Fruit fly (Drosophila melanogaster): Measurements from ENCODE around the gene CG6153.

The CG6153 gene

DNA sequence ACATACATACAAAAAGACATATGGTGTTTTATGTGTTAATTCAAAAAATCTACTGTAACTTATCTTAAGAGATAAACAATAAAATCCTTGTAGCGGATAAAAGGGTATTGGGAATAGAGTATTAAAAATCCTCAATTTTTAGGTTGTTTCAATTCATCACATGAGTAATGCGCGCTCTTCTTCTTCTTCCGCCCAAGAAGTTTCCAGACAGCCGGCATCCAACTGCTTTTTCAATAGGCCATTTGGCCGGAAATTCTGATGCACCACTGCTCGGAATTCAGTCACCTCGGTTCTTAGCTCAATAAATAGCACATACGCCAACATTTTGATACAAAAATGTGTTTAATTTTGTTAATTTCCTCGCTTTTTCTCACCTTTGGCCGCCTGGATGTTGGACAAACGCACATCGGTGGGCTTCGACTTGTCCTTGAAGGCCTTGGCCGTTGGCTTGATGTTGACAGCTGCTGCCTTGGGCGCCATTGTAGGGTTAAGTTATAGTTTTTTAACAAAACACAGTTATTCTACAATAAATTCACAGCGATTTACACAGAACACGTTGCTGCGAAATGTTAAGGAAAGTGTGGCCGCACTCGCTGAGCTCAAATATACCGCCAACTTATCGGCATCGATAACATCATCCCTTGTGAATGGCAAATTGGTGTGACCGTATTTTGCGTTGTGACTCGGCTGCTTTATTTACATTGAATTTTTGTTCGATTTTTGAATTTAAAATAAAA, at the start of gene CG6153, which contains the start of gene CCT4:
CG6153 (plus strand) TSS at position 651 of the 737 bp plus-strand sequence.
CCT4 (minus strand) TSS at position 592 of the 737 bp plus-strand sequence.
- TF ChIP-seq CG17801 (GFP tag; optimal IDR thresholded peaks at IDR 0.05; ENCODE audit: partially characterized antibody) = no peak

DNA sequence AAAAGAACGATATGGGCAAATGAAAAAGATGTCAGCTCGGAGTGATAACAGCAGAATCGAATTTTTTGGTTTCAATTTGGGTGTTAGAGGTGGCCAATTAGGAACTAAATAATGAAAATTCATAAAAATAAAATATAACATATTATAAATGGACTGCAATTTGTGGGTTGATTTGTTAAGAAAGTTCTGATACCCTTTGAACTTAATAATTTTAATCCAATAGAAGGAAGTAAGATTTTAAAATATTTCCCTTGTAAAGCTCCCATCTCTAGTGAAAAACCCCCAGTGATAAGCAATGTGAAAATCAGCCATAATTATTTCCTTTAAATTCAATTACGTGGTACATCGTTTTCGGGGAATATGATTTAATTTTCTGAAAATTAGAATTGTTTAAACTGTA, 48.5 kb upstream of the CG6153 start:
- no peak for TF ChIP-seq CG17801 (GFP tag; optimal IDR thresholded peaks at IDR 0.05; ENCODE audit: partially characterized antibody)

DNA sequence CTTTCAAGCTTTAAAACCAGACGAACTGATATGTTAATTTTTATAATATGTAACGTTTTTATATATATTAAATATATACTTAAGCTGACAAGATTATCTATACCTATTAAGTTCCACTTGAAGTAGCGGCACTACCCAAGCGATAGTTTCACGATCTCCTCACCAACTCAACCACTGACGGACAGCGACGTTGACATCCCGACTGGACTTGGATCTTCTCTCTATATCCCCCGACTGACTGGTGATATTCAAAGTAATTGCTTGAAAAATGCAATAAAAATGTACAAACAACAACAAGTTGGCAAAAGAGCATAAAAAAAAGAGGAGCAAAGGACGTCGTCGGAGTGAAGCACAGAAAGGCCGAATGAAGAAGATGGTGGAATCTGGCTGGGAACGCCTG, 46.5 kb upstream of the CG6153 start, which contains the start of gene Ref2:
Ref2 (minus strand) TSS at position 101 of the 400 bp plus-strand sequence.
- no peak for TF ChIP-seq CG17801 (GFP tag; optimal IDR thresholded peaks at IDR 0.05; ENCODE audit: partially characterized antibody)

DNA sequence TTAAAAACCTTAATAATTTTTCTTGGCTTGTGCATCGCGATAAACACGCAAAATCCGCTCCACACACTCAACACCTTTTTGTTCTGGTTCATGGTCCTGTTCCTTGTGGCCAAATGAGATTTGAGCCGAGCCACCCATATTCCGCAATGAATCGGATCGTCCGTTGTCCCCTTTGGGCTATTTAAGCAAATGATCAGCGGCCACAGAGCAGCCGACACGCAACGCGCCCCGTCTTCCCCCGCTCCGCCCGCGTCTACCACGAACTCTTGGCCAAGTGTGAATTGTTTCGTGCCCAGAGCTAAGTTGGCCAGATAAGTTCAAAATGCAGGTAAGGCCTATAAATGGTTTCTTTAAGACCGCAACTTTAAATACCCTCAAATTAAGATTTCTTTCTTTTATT, 41.8 kb upstream of the CG6153 start:
- TF ChIP-seq CG17801 (GFP tag; optimal IDR thresholded peaks at IDR 0.05; ENCODE audit: partially characterized antibody) = no peak

DNA sequence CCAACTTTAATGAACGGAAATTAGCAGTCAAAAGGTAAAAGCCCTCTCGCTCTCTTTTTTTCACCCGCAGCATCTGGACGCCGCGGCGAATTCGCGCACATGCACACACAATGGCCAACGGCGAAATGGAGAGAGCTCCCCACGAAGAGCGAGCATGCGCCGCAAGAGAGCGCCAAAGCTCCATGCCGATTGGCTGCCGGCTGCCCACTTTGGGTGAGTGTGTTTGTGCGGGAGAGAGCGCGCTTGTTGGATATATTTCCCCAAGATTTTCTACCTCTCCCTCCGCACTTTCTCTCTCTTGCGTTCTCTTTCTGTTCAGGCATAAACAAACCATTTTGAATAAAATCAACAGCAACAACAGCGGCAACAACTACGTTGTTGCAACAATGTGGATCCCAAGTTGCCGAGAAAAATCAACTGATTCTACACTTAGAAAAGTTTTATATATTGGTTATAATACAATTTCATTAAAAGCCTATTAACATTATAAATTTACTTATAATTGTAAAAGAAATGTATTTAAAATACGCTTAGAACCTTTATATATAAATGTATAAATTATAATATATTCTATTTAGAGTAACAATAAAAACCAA, 37.0 kb upstream of the CG6153 start:
- TF ChIP-seq CG17801 (GFP tag; optimal IDR thresholded peaks at IDR 0.05; ENCODE audit: partially characterized antibody) = no peak

DNA sequence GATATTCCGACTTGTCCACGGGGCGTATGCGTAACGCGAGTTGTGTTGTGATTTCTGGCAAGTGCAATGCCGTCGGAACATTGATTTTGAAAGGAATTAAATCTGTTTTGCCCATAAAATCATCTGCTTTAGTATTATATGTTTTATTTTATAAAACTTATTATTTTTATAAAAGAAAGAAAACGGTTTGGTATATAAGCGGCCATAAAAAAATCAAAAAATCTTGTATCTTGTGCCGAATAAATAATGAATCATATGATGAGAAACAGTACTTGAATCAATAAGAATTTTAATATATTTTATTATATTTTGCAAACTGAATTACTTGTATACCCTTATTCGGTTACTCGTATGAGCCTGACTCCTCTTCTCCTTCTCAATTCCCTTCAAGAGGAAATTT, 35.9 kb upstream of the CG6153 start, which contains the start of gene pdm2:
pdm2 (plus strand) TSS at position 301 of the 400 bp plus-strand sequence.
- no peak for TF ChIP-seq CG17801 (GFP tag; optimal IDR thresholded peaks at IDR 0.05; ENCODE audit: partially characterized antibody)

DNA sequence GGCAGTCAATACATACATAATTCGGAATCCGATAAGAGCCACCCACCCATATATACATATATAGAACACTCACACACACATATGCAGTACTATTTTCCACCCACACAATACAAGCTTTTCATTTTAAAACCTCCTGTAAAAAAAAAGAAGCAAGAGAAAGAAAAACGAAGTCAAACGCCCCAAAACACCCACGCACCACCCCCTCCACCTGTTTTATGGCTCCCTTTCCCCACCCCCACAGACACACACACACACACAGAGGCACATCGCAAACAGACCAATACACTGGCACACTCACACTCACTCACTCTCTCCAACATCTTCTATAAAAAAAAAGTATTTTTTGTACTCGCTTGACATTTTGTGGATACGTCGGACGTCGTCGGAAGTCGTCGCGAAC, 35.5 kb upstream of the CG6153 start:
- no peak for TF ChIP-seq CG17801 (GFP tag; optimal IDR thresholded peaks at IDR 0.05; ENCODE audit: partially characterized antibody)

DNA sequence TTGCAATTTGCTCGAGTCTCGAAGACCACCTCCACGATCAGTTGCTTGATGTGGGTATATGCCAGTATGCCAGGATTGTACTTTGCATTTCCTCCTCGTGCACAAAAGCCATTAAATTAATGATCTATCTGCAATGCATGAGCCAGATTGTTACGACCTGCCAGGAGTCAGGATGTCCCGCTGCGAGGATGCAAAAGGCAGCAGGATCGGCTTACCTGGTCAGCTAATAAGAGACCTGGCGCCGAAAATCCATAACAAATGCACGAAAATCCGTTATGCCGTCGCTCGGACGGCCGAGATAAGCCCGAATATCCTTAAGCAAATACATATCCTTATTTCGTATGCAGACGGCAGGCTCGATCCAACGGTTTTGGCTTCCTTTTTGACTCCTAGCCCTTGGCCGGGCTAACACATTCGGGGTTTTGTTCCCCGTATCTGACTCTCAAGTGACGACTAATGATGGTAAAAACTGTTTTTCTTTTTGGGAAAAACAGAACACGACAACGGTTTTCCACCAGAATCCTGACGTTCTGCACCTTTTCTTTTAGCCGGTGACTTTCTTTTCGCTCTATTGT, 26.7 kb upstream of the CG6153 start:
- TF ChIP-seq CG17801 (GFP tag; optimal IDR thresholded peaks at IDR 0.05; ENCODE audit: partially characterized antibody) = no peak

DNA sequence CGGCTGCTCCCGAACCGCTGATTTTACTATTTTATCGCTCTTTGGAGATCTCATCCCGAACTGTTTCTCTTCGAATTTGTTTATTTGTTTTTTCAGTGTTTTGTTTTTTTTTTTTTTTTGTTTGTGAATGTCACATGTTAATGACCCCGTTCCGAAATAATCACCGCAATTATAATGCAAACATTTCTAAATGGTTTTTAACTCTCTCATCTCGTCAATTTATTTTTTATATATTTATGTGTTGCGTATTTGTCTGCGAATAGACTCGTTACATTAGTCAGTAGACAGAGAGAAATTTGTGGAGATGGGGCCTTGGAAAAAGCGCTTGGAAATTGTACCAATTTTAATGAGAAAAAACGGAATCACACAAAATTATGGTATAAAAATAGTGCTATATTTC, 23.2 kb upstream of the CG6153 start, which contains the start of gene Nepl7:
Nepl7 (minus strand) TSS at position 101 of the 400 bp plus-strand sequence.
- no peak for TF ChIP-seq CG17801 (GFP tag; optimal IDR thresholded peaks at IDR 0.05; ENCODE audit: partially characterized antibody)

DNA sequence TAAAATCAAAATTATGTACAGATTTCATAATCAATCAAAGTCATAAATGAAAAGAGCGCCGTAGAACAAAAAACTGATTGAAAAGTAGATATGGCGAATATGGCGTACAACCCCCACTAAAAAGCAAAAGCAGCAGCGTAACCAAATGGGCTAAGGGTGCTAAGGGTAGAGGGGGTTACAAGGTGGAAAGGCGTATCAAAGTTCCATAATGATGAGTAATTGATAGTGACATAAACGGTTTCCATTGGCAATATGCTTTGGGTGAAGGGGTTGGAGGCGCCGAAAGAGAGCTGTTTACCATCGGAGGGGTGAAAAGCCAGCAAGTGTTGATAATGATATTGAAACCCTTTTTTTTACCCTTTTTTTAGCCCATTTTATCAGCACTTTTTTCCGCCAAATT, 20.5 kb upstream of the CG6153 start:
- no peak for TF ChIP-seq CG17801 (GFP tag; optimal IDR thresholded peaks at IDR 0.05; ENCODE audit: partially characterized antibody)

DNA sequence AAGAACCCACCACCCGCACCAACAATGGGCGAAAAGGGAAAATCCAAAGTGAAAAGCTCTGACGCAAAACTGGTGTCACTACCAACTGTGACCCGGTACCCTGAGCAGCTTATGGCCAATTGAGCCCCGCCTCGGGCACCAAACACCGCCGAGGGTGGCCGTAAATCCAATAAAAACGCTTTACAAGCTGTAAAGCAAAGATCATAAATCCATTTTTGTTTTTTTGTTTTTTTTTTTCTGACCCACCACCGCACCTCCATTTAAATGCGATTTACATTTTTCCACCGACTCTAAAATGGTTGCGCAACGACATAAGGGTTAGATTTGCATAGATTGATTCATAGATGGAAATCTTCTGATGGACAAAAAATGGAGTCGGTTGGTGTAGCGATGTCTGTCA, 18.4 kb upstream of the CG6153 start:
- TF ChIP-seq CG17801 (GFP tag; optimal IDR thresholded peaks at IDR 0.05; ENCODE audit: partially characterized antibody) = no peak

DNA sequence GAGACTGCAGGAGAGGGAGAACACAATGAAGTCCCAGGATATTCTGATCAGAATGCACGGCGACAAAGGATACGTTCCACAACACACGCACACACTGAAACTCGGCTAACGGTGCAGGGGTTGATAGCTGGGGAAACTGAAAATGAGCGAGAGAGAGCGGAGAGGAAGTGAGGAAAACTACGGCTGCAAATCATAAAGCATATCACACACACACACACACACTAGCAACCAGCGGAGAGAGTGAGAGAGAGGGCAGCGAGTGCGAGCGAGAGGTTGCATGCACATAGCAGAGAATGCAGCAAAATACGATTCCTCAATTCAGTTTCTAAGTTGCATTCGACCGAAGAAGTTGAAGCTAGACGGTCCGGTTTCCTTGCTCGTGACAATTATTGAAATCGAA, 14.5 kb upstream of the CG6153 start:
- TF ChIP-seq CG17801 (GFP tag; optimal IDR thresholded peaks at IDR 0.05; ENCODE audit: partially characterized antibody) = no peak

DNA sequence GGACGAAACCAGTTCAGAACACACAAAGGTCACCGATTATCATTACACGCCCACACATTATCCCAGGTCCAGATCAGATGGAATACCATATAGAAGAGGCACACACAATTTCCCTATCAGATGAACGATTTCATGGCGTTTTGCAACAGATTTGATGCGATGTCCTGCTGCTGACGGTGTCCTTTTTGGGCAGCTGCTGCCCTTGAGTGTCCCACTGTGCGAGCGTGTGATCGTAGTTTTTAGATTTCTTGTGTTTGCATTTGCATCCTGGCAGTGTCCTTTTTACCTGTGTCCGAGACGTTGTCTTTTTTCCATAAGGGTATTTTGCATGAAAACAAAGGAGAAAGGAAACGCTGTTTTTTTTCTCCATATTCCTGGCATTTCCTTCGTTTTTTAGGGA, 13.5 kb upstream of the CG6153 start:
- TF ChIP-seq CG17801 (GFP tag; optimal IDR thresholded peaks at IDR 0.05; ENCODE audit: partially characterized antibody) = no peak

DNA sequence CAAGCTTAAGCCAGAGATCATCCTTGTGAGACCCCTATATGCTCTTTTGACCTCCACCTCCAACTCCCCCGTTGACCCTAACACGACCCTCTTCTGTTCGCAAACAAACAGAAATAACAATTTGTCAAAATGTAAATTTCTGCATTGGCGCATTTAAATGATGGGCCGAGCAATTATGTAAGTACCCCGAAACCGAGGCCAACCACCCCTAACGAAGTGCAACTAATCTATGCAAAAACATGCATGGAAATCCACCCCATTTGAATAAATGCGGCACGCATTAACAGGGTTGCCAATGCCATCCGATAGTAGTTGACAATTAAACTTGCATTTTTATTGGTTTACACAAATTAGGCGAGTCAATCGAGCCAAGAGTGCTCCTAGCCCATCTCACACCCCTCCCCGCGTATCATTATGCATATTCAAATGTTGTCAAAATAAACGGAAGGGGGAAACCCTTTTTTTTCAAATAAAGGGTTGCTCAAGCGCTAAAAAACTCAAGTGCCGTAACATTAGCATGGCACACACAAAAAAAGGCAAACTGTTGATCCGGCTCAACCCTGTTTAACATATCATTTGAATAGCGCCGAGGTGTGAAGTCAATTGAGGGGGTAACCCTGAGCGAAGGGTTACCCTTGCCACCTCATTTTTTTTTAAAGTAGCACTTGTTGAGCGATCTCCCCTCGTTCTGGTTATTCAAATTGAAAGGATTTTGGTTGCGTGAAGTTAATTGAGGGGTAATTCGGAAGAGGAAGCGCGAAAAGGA, 11.0 kb upstream of the CG6153 start:
- no peak for TF ChIP-seq CG17801 (GFP tag; optimal IDR thresholded peaks at IDR 0.05; ENCODE audit: partially characterized antibody)

DNA sequence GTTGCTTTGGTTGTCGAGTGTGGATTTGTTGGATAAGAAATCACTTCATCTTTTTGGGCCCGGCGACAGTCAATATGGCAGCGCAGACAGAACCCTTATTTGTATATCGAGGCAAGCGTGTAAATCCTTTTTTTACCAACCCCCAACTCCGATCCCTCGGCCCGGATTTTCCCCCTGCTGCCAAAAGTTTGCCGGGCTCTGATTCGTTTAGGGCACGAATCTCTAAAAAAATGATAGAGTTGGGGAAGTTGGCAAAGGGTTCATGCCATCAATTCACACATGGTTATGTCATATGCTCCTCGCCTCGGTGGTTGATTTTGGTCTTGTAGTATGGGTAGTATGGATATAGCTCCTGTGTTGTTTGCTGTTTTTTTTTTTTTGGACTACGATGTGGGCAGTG, 6.0 kb upstream of the CG6153 start:
- TF ChIP-seq CG17801 (GFP tag; optimal IDR thresholded peaks at IDR 0.05; ENCODE audit: partially characterized antibody) = no peak
